Worm (Caenorhabditis elegans) whole organism, L1 larva: Measurements from ENCODE around the gene D1046.18.

ENCODE experiments used
- F16B12.6 ChIP-seq: fragments of 150-350 bp; optimal IDR thresholded peaks from 2 replicates; lab custom pipeline; 2014; ENCODE audit warnings: missing biosample characterization, missing genetic modification characterization
- aly-2 ChIP-seq: fragments of 150-350 bp; optimal IDR thresholded peaks from 2 replicates; lab custom pipeline; 2014; ENCODE audit warnings: missing biosample characterization, missing genetic modification characterization
- ama-1 ChIP-seq: fragments of 150-350 bp; optimal IDR thresholded peaks from 2 replicates; lab custom pipeline; 2014
- blmp-1 ChIP-seq: fragments of 150-350 bp; optimal IDR thresholded peaks from 2 replicates; lab custom pipeline; 2014; ENCODE audit warnings: missing biosample characterization, missing genetic modification characterization
- dpl-1 ChIP-seq, 3 experiments: fragments of 150-350 bp in 2 of 3; sonication (generic microtip) in 1 of 3; optimal IDR thresholded peaks; 2 replicates each; lab custom pipeline; 2014 to 2017; ENCODE audit warnings: missing biosample characterization in 3 of 3, missing genetic modification characterization in 3 of 3, missing genetic modification reagents in 3 of 3
- fkh-10 ChIP-seq: sonication (generic microtip); optimal IDR thresholded peaks from 2 replicates; lab custom pipeline; 2017; ENCODE audit warnings: missing biosample characterization, missing genetic modification reagents, missing genetic modification characterization
- jun-1 ChIP-seq: fragments of 150-350 bp; optimal IDR thresholded peaks from 2 replicates; lab custom pipeline; 2014; ENCODE audit warnings: missing biosample characterization, missing genetic modification reagents, missing genetic modification characterization
- mdl-1 ChIP-seq, 2 experiments: fragments of 150-350 bp; optimal IDR thresholded peaks; 2 replicates each; lab custom pipeline; 2014 to 2017; ENCODE audit warnings: missing biosample characterization in 2 of 2, missing genetic modification characterization in 2 of 2, inconsistent platforms in 1 of 2
- nhr-11 ChIP-seq: fragments of 150-350 bp; optimal IDR thresholded peaks from 2 replicates; lab custom pipeline; 2014; ENCODE audit warnings: missing biosample characterization, missing genetic modification characterization
- nhr-76 ChIP-seq: sonication (generic microtip); optimal IDR thresholded peaks from 2 replicates; lab custom pipeline; 2017; ENCODE audit warnings: missing biosample characterization, missing genetic modification characterization
- snpc-4 ChIP-seq: fragments of 150-350 bp; optimal IDR thresholded peaks from 2 replicates; lab custom pipeline; 2014; ENCODE audit warnings: missing biosample characterization, missing genetic modification characterization
- snu-23 ChIP-seq: sonication (generic microtip); optimal IDR thresholded peaks from 2 replicates; lab custom pipeline; 2016; ENCODE audit warnings: missing genetic modification characterization, missing compliant biosample characterization
- tbx-2 ChIP-seq: sonication (generic microtip); optimal IDR thresholded peaks from 2 replicates; lab custom pipeline; 2016; ENCODE audit warnings: missing genetic modification characterization, missing compliant biosample characterization
- unc-62 ChIP-seq: fragments of 150-350 bp; optimal IDR thresholded peaks from 2 replicates; lab custom pipeline; 2014; ENCODE audit warnings: missing biosample characterization, missing genetic modification reagents, missing genetic modification characterization

DNA sequence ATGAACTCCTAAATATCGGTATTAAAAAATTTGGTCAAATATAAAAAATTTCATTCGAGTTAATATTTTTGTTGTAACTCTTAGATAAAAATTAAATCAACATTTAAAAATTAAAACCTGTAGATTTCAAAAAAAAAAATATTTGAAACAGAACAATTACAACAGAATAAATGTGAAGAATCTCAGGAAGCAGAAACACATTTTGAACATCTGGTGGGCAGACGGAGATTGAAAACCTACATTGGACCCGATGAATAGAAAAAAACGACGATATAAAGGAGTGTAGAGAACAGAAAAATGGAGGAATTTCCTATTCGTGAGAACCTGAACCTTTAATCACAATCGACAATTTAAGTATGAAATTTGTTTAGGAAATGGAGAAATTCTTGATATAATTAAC is 5.9 kb upstream of the D1046.18 start:
- TF ChIP-seq unc-62 (GFP tag; lab: Kevin White, UChicago) = no peak
- no peak for TF ChIP-seq fkh-10 (GFP tag; lab: Kevin White, UChicago)
- TF ChIP-seq aly-2 (tag; lab: Kevin White, UChicago) = no peak
- no peak for TF ChIP-seq ama-1 (lab: Kevin White, UChicago)
- TF ChIP-seq snpc-4 (tag; lab: Kevin White, UChicago) = no peak
- no peak for TF ChIP-seq snu-23
- no peak for TF ChIP-seq blmp-1 (tag; lab: Kevin White, UChicago)
- TF ChIP-seq F16B12.6 = no peak
- no peak for TF ChIP-seq nhr-76 (tag; lab: Kevin White, UChicago)
- no peak for TF ChIP-seq jun-1 (tag; lab: Kevin White, UChicago)
- TF ChIP-seq tbx-2 (tag; lab: Kevin White, UChicago) = no peak
- no peak for TF ChIP-seq dpl-1 (GFP tag; optimal IDR thresholded peaks at IDR 0.05; lab: Kevin White, UChicago)
- TF ChIP-seq nhr-11 (tag; lab: Kevin White, UChicago) = no peak
- TF ChIP-seq mdl-1 (tag; optimal IDR thresholded peaks at IDR 0.05; lab: Kevin White, UChicago) = no peak
